Fruit fly (Drosophila melanogaster): ENCODE data around the gene squ.

The squ gene

dm6 chr2L:16709693-16710092 lies 29.8 kb downstream of the squ start (continued):
- TF ChIP-seq CG7963 (GFP tag; IDR thresholded peaks at IDR 0.05; ENCODE audit: partially characterized antibody) (no peak), grn (GFP tag; optimal IDR thresholded peaks at IDR 0.05) (peak; percentile 71), Hmr (GFP tag; optimal IDR thresholded peaks at IDR 0.05) (peak; percentile 64), CG16813 (GFP tag; IDR thresholded peaks at IDR 0.05; ENCODE audit: partially characterized antibody) (no peak), CG2875 (GFP tag; optimal IDR thresholded peaks at IDR 0.05) (peak; percentile 51), CG2120 (GFP tag; optimal IDR thresholded peaks at IDR 0.05) (peak; percentile 39), p53 (GFP tag; optimal IDR thresholded peaks at IDR 0.05) (no peak), CG15479 (GFP tag; optimal IDR thresholded peaks at IDR 0.05) (no peak), lilli (GFP tag; optimal IDR thresholded peaks at IDR 0.05) (peak; percentile 36), ato (GFP tag; IDR thresholded peaks at IDR 0.05; ENCODE audit: partially characterized antibody) (no peak), Sox102F (GFP tag; optimal IDR thresholded peaks at IDR 0.05) (peak; percentile 82), Dbx (GFP tag; IDR thresholded peaks at IDR 0.05) (peak; percentile 47; the same call in 1 of the 3 replicates), CG18262 (tag; optimal IDR thresholded peaks at IDR 0.05) (no peak), BtbVII (GFP tag; optimal IDR thresholded peaks at IDR 0.05) (no peak), cas (GFP tag; IDR thresholded peaks at IDR 0.05) (no peak), CG11398 (GFP tag; optimal IDR thresholded peaks at IDR 0.05) (no peak), tll (GFP tag; optimal IDR thresholded peaks at IDR 0.05) (no peak), tap (tag; optimal IDR thresholded peaks at IDR 0.05) (no peak), Nf-YA (GFP tag; IDR thresholded peaks at IDR 0.05) (peak; percentile 61; the same call in 1 of the 2 replicates), fu2 (GFP tag; optimal IDR thresholded peaks at IDR 0.05) (no peak), org-1 (GFP tag; optimal IDR thresholded peaks at IDR 0.05) (peak; percentile 67), slou (GFP tag; optimal IDR thresholded peaks at IDR 0.05) (no peak), unpg (GFP tag; optimal IDR thresholded peaks at IDR 0.05) (peak; percentile 88), CG9437 (GFP tag; optimal IDR thresholded peaks at IDR 0.05) (peak; percentile 41), CG6654 (GFP tag; optimal IDR thresholded peaks at IDR 0.05) (no peak), Gsc (GFP tag; IDR thresholded peaks at IDR 0.05) (no peak), dm (GFP tag; optimal IDR thresholded peaks at IDR 0.05) (no peak), so (GFP tag; IDR thresholded peaks at IDR 0.05) (peak; percentile 90), jing (GFP tag; optimal IDR thresholded peaks at IDR 0.05) (peak; percentile 54), sna (GFP tag; IDR thresholded peaks at IDR 0.05; ENCODE audit: partially characterized antibody) (no peak)

dm6 chr2L:16710234-16710633 lies 30.4 kb downstream of the squ start:
- peak; percentile 60 for TF ChIP-seq sens (GFP tag)
- TF ChIP-seq Optix (GFP tag; IDR thresholded peaks at IDR 0.05) = 0 out of 3 replicates have a peak, but pooled peaks have one; percentile 12
- no peak for TF ChIP-seq lmd (GFP tag; IDR thresholded peaks at IDR 0.05)
- peak; percentile 62 for TF ChIP-seq Med (GFP tag)
- TF ChIP-seq CG17568 (GFP tag; optimal IDR thresholded peaks at IDR 0.05) = peak; percentile 32
- TF ChIP-seq vvl (GFP tag; IDR thresholded peaks at IDR 0.05) = peak; percentile 60; the same call in 1 of the 2 replicates
- TF ChIP-seq Usf (GFP tag; optimal IDR thresholded peaks at IDR 0.05) = no peak
- TF ChIP-seq CG11504 (tag; optimal IDR thresholded peaks at IDR 0.05) = no peak
- peak; percentile 8 for TF ChIP-seq salm (tag; optimal IDR thresholded peaks at IDR 0.05)
- no peak for TF ChIP-seq dan (GFP tag; IDR thresholded peaks at IDR 0.05)

- TF ChIP-seq CG11504 (tag; optimal IDR thresholded peaks at IDR 0.05) (no peak), CG1603 (tag; optimal IDR thresholded peaks at IDR 0.05) (peak; percentile 6), nau (GFP tag; optimal IDR thresholded peaks at IDR 0.05) (peak; percentile 18), CG11695 (GFP tag; IDR thresholded peaks at IDR 0.05) (0 out of 3 replicates have a peak, but pooled peaks have one; percentile 9), CG10431 (GFP tag; optimal IDR thresholded peaks at IDR 0.05) (peak; percentile 86), CG6854 (GFP tag; optimal IDR thresholded peaks at IDR 0.05) (no peak), seq (GFP tag; IDR thresholded peaks at IDR 0.05) (no peak), Awh (GFP tag; IDR thresholded peaks at IDR 0.05) (peak; percentile 20; the same call in 1 of the 2 replicates), CG4360 (GFP tag; IDR thresholded peaks at IDR 0.05) (0 out of 2 replicates have a peak, but pooled peaks have one; percentile 14), CG6813 (GFP tag; optimal IDR thresholded peaks at IDR 0.05) (no peak), ATbp (GFP tag; optimal IDR thresholded peaks at IDR 0.05) (peak; percentile 35), pum (GFP tag; optimal IDR thresholded peaks at IDR 0.05) (no peak)
These were observed 30.8 kb downstream of the squ start for dm6 chr2L:16710677-16711076.

All from whole organism, embryonic.